Worm (Caenorhabditis elegans) whole organism, early embryonic: ENCODE measurements around the gene nspc-19.

Source experiments
- B0310.2 ChIP-seq: sonication (generic microtip); optimal IDR thresholded peaks from 2 replicates; lab custom pipeline; 2016; ENCODE audit warnings: mild to moderate bottlenecking, missing genetic modification characterization, missing compliant biosample characterization
- F13C5.2 ChIP-seq: sonication (generic microtip); optimal IDR thresholded peaks from 2 replicates; lab custom pipeline; 2017; ENCODE audit warnings: mild to moderate bottlenecking, missing genetic modification characterization, inconsistent platforms, missing compliant biosample characterization
- aly-1 ChIP-seq: sonication (generic microtip); optimal IDR thresholded peaks from 2 replicates; lab custom pipeline; 2016; ENCODE audit warnings: missing genetic modification characterization, missing compliant biosample characterization
- ama-1 ChIP-seq: fragments of 150-350 bp; optimal IDR thresholded peaks from 2 replicates; lab custom pipeline; 2014
- ceh-13 ChIP-seq: fragments of 200-800 bp; sonication (Bioruptor generic); optimal IDR thresholded peaks from 2 replicates; lab custom pipeline; 2018; ENCODE audit warnings: mild to moderate bottlenecking, missing genetic modification characterization, missing compliant biosample characterization
- ceh-36 ChIP-seq: sonication (generic microtip); optimal IDR thresholded peaks from 2 replicates; lab custom pipeline; 2016; ENCODE audit warnings: missing genetic modification characterization, inconsistent platforms, missing compliant biosample characterization
- ets-7 ChIP-seq: sonication (generic microtip); optimal IDR thresholded peaks from 2 replicates; lab custom pipeline; 2016; ENCODE audit warnings: missing genotype, missing genetic modification characterization, missing compliant biosample characterization
- flt-1 ChIP-seq: fragments of 200-800 bp; sonication (Bioruptor generic); IDR thresholded peaks from 2 replicates; pipeline ENCODE4 v1.3.6; 2022; ENCODE audit warnings: missing genetic modification characterization, missing compliant biosample characterization
- hmbx-1 ChIP-seq: sonication (generic microtip); optimal IDR thresholded peaks from 2 replicates; lab custom pipeline; 2016; ENCODE audit warnings: mild to moderate bottlenecking, missing genetic modification characterization, missing compliant biosample characterization
- hmg-4 ChIP-seq: fragments of 200-800 bp; sonication (Bioruptor generic); optimal IDR thresholded peaks from 2 replicates; lab custom pipeline; 2018; ENCODE audit warnings: mild to moderate bottlenecking, missing genetic modification characterization, missing compliant biosample characterization
- hnd-1 ChIP-seq: sonication (generic microtip); optimal IDR thresholded peaks from 2 replicates; lab custom pipeline; 2016; ENCODE audit warnings: missing genetic modification characterization, missing compliant biosample characterization
- pes-1 ChIP-seq: fragments of 200-800 bp; sonication (Bioruptor generic); IDR thresholded peaks from 2 replicates; pipeline ENCODE4 v1.3.6; 2022; ENCODE audit warnings: missing genetic modification reagents, missing genetic modification characterization, missing compliant biosample characterization
- scrt-1 ChIP-seq: fragments of 200-800 bp; sonication (Bioruptor generic); IDR thresholded peaks from 2 replicates; pipeline ENCODE4 v1.3.6; 2022; ENCODE audit warnings: missing genetic modification characterization, missing compliant biosample characterization
- sea-1 ChIP-seq: fragments of 200-800 bp; sonication (Bioruptor generic); conservative IDR thresholded peaks from 2 replicates; pipeline ENCODE4 v1.3.6; 2022; ENCODE audit warnings: missing genetic modification characterization, missing compliant biosample characterization
- tbx-11 ChIP-seq: fragments of 200-800 bp; sonication (Bioruptor generic); IDR thresholded peaks from 2 replicates; pipeline ENCODE4 v1.3.6; 2022; ENCODE audit warnings: missing genetic modification characterization, missing compliant biosample characterization
- tbx-37 ChIP-seq: fragments of 200-800 bp; sonication (Bioruptor generic); conservative IDR thresholded peaks from 2 replicates; pipeline ENCODE4 v1.3.6; 2022; ENCODE audit warnings: missing genetic modification reagents, missing genetic modification characterization, missing compliant biosample characterization
- tra-4 ChIP-seq: sonication (generic microtip); optimal IDR thresholded peaks from 2 replicates; lab custom pipeline; 2017; ENCODE audit warnings: missing genetic modification characterization, missing compliant biosample characterization

nspc-19 gene

DNA sequence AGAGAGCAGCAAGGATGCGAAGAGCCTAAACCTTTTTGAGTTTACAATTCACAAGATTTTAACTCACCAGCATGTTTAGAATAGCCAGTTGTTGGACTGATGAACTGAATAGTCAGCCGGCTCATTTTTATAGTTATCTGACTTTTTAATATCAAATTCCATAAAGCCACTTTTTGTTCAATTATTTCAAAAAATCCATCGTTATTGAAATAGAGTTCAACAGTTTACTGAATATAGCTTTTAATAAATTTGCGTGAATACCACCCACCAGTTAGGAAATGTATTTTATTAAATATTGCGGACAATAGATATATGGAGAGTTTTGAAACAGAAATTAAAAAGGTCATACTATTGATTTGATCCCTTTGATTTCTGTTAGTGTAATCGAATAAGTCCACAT lies 1.6 kb downstream of the nspc-19 start, which contains the start of gene nspc-20:
Gene nspc-20 (minus strand): TSS at position 101 of the 400 bp plus-strand sequence.
- TF ChIP-seq tra-4 (tag; lab: Kevin White, UChicago) (no peak), F13C5.2 (tag; lab: Kevin White, UChicago) (no peak)

DNA sequence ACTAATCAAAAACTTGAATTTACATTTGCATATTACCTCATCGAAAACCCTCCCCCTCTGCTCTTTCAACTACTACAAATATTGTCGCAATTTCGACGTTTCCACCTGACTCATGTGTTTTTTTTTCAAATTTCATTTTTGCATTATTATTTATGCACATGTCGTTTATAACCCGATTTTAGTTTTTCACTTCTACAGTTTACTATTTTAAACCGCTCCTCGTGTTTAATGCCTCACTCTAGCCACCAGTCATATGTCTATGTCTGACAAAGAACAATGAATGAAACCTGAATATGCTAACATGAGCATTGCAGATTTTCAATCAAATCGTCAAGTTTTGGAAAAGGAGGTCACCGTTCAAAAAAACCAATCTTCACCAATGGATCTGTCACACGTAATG lies 5.6 kb downstream of the nspc-19 start, which contains the start of gene T24C2.5:
Gene T24C2.5 (plus strand): TSS at position 301 of the 400 bp plus-strand sequence.
- no peak for TF ChIP-seq F13C5.2 (tag; lab: Kevin White, UChicago)
- no peak for TF ChIP-seq pes-1
- no peak for TF ChIP-seq hnd-1 (tag; lab: Kevin White, UChicago)
- no peak for TF ChIP-seq ceh-13
- no peak for TF ChIP-seq aly-1 (tag; lab: Kevin White, UChicago)
- TF ChIP-seq ama-1: no peak
- TF ChIP-seq hmbx-1 (tag; lab: Kevin White, UChicago): no peak
- no peak for TF ChIP-seq hmg-4 (GFP tag; lab: Kevin White, UChicago)
- TF ChIP-seq B0310.2: no peak
- no peak for TF ChIP-seq ets-7 (tag; lab: Kevin White, UChicago)
- TF ChIP-seq flt-1 (GFP tag; lab: Robert Waterston, UW): no peak
- no peak for TF ChIP-seq tbx-37 (GFP tag; lab: Robert Waterston, UW)
- no peak for TF ChIP-seq scrt-1 (GFP tag; lab: Robert Waterston, UW)
- no peak for TF ChIP-seq tbx-11 (GFP tag; lab: Robert Waterston, UW)
- no peak for TF ChIP-seq sea-1
- no peak for TF ChIP-seq ceh-36 (tag; lab: Kevin White, UChicago)

ce11 chrX:14534596-14534995 lies 6.1 kb downstream of the nspc-19 start:
- TF ChIP-seq ceh-36 (tag; lab: Kevin White, UChicago) (no peak), F13C5.2 (tag; lab: Kevin White, UChicago) (no peak), hmg-4 (GFP tag; lab: Kevin White, UChicago) (no peak), ama-1 (no peak), ceh-13 (no peak), pes-1 (no peak), hmbx-1 (tag; lab: Kevin White, UChicago) (no peak), tbx-37 (GFP tag; lab: Robert Waterston, UW) (no peak), ets-7 (tag; lab: Kevin White, UChicago) (no peak), aly-1 (tag; lab: Kevin White, UChicago) (no peak), B0310.2 (no peak)

- TF ChIP-seq B0310.2: no peak
- no peak for TF ChIP-seq tbx-11 (GFP tag; lab: Robert Waterston, UW)
- no peak for TF ChIP-seq aly-1 (tag; lab: Kevin White, UChicago)
- no peak for TF ChIP-seq tbx-37 (GFP tag; lab: Robert Waterston, UW)
- no peak for TF ChIP-seq ceh-36 (tag; lab: Kevin White, UChicago)
- TF ChIP-seq hmg-4 (GFP tag; lab: Kevin White, UChicago): no peak
- no peak for TF ChIP-seq F13C5.2 (tag; lab: Kevin White, UChicago)
- TF ChIP-seq hmbx-1 (tag; lab: Kevin White, UChicago): no peak
- no peak for TF ChIP-seq sea-1
- no peak for TF ChIP-seq ets-7 (tag; lab: Kevin White, UChicago)
Observed at ce11 chrX:14535913-14536312, 7.4 kb downstream of the nspc-19 start.

- no peak for TF ChIP-seq ceh-36 (tag; lab: Kevin White, UChicago)
- no peak for TF ChIP-seq tra-4 (tag; lab: Kevin White, UChicago)
- no peak for TF ChIP-seq aly-1 (tag; lab: Kevin White, UChicago)
Observed at ce11 chrX:14537625-14538024, 9.1 kb downstream of the nspc-19 start.

ce11 chrX:14539468-14539867 lies 11.0 kb downstream of the nspc-19 start:
- no peak for TF ChIP-seq B0310.2
- no peak for TF ChIP-seq F13C5.2 (tag; lab: Kevin White, UChicago)
- no peak for TF ChIP-seq pes-1
- no peak for TF ChIP-seq tbx-11 (GFP tag; lab: Robert Waterston, UW)
- no peak for TF ChIP-seq hmg-4 (GFP tag; lab: Kevin White, UChicago)
- no peak for TF ChIP-seq ceh-36 (tag; lab: Kevin White, UChicago)
- TF ChIP-seq ets-7 (tag; lab: Kevin White, UChicago): no peak
- TF ChIP-seq flt-1 (GFP tag; lab: Robert Waterston, UW): no peak
- no peak for TF ChIP-seq scrt-1 (GFP tag; lab: Robert Waterston, UW)
- TF ChIP-seq hmbx-1 (tag; lab: Kevin White, UChicago): no peak
- TF ChIP-seq hnd-1 (tag; lab: Kevin White, UChicago): no peak
- TF ChIP-seq tra-4 (tag; lab: Kevin White, UChicago): no peak

- TF ChIP-seq ceh-13 (no peak), hmbx-1 (tag; lab: Kevin White, UChicago) (no peak), hnd-1 (tag; lab: Kevin White, UChicago) (no peak), F13C5.2 (tag; lab: Kevin White, UChicago) (no peak), tbx-37 (GFP tag; lab: Robert Waterston, UW) (no peak), sea-1 (no peak), ama-1 (no peak), tra-4 (tag; lab: Kevin White, UChicago) (no peak), flt-1 (GFP tag; lab: Robert Waterston, UW) (no peak), tbx-11 (GFP tag; lab: Robert Waterston, UW) (no peak), ets-7 (tag; lab: Kevin White, UChicago) (no peak), aly-1 (tag; lab: Kevin White, UChicago) (no peak)
Observed at ce11 chrX:14541992-14542391, 13.5 kb downstream of the nspc-19 start, which contains the start of gene fbxa-81. TSS of gene fbxa-81 (minus strand) at chrX:14542092.

- TF ChIP-seq scrt-1 (GFP tag; lab: Robert Waterston, UW) (no peak), hmg-4 (GFP tag; lab: Kevin White, UChicago) (no peak), sea-1 (no peak), ceh-36 (tag; lab: Kevin White, UChicago) (no peak), pes-1 (no peak), B0310.2 (no peak), ceh-13 (no peak), hmbx-1 (tag; lab: Kevin White, UChicago) (no peak), hnd-1 (tag; lab: Kevin White, UChicago) (no peak), ama-1 (no peak), F13C5.2 (tag; lab: Kevin White, UChicago) (no peak), tbx-11 (GFP tag; lab: Robert Waterston, UW) (no peak), tra-4 (tag; lab: Kevin White, UChicago) (no peak), ets-7 (tag; lab: Kevin White, UChicago) (no peak), tbx-37 (GFP tag; lab: Robert Waterston, UW) (no peak), flt-1 (GFP tag; lab: Robert Waterston, UW) (no peak), aly-1 (tag; lab: Kevin White, UChicago) (no peak)
Observed at ce11 chrX:14543224-14543623, 14.7 kb downstream of the nspc-19 start, which contains the start of gene T24C2.3. TSS of gene T24C2.3 (plus strand) at chrX:14543524.
